Worm (Caenorhabditis elegans) whole organism, midembryonic: ENCODE results near the gene srxa-9.

ENCODE experiments used
- T22C8.4 ChIP-seq: fragments of 200-800 bp; sonication (Bioruptor generic); IDR thresholded peaks from 2 replicates; pipeline ENCODE4 v1.3.6; 2022; ENCODE audit warnings: missing genetic modification characterization, missing compliant biosample characterization
- cog-1 ChIP-seq: sonication (generic microtip); optimal IDR thresholded peaks from 2 replicates; lab custom pipeline; 2016; ENCODE audit warnings: missing genetic modification characterization, missing compliant biosample characterization
- flt-1 ChIP-seq: fragments of 200-800 bp; sonication (Bioruptor generic); IDR thresholded peaks from 2 replicates; pipeline ENCODE4 v1.3.6; 2022; ENCODE audit warnings: missing genetic modification characterization, missing compliant biosample characterization
- klf-2 ChIP-seq: fragments of 200-800 bp; sonication (Bioruptor generic); conservative IDR thresholded peaks from 2 replicates; pipeline ENCODE4 v1.3.6; 2022; ENCODE audit warnings: missing genetic modification reagents, missing genetic modification characterization, missing compliant biosample characterization
- med-1 ChIP-seq: sonication (generic microtip); optimal IDR thresholded peaks from 2 replicates; lab custom pipeline; 2017; ENCODE audit warnings: missing genetic modification characterization, mild to moderate bottlenecking, missing compliant biosample characterization, antibody characterized with exemption, missing genetic modification reagents; ENCODE audit not compliant: insufficient read depth
- ref-1 ChIP-seq: fragments of 200-800 bp; sonication (Bioruptor generic); conservative IDR thresholded peaks from 2 replicates; pipeline ENCODE4 v1.3.6; 2022; ENCODE audit warnings: missing genetic modification reagents, missing genetic modification characterization, missing compliant biosample characterization
- tab-1 ChIP-seq: fragments of 200-800 bp; sonication (Bioruptor generic); IDR thresholded peaks from 2 replicates; pipeline ENCODE4 v1.3.6; 2022; ENCODE audit warnings: missing genetic modification characterization, missing compliant biosample characterization
- ztf-23 ChIP-seq: fragments of 200-800 bp; sonication (Bioruptor generic); IDR thresholded peaks from 2 replicates; pipeline ENCODE4 v1.3.6; 2022; ENCODE audit warnings: missing genetic modification reagents, missing genetic modification characterization, missing compliant biosample characterization
- ztf-29 ChIP-seq: fragments of 200-800 bp; sonication (Bioruptor generic); IDR thresholded peaks from 2 replicates; pipeline ENCODE4 v1.3.6; 2022; ENCODE audit warnings: missing genetic modification reagents, missing genetic modification characterization, missing compliant biosample characterization

Gene srxa-9

ce11 chrX:15794977-15795376 is 48.2 kb downstream of the srxa-9 start, which contains the start of gene Y7A5A.10:
Y7A5A.10 (minus strand) TSS chrX:15795077.
- TF ChIP-seq tab-1 (GFP tag; lab: Robert Waterston, UW) (no peak), ref-1 (GFP tag; lab: Robert Waterston, UW) (no peak), ztf-23 (GFP tag; lab: Robert Waterston, UW) (no peak), cog-1 (no peak), T22C8.4 (GFP tag; lab: Robert Waterston, UW) (no peak), klf-2 (GFP tag; lab: Robert Waterston, UW) (no peak), ztf-29 (no peak), med-1 (GFP tag; lab: Kevin White, UChicago) (no peak), flt-1 (GFP tag; lab: Robert Waterston, UW) (no peak)

ce11 chrX:15796633-15797032 is 49.8 kb downstream of the srxa-9 start:
- TF ChIP-seq ztf-23 (GFP tag; lab: Robert Waterston, UW) (no peak), ztf-29 (no peak), tab-1 (GFP tag; lab: Robert Waterston, UW) (no peak), T22C8.4 (GFP tag; lab: Robert Waterston, UW) (no peak)

ce11 chrX:15799595-15799994 is 52.8 kb downstream of the srxa-9 start, which contains the start of gene Y7A5A.6:
Y7A5A.6 (minus strand) TSS chrX:15799695.
- TF ChIP-seq med-1 (GFP tag; lab: Kevin White, UChicago) = no peak
- TF ChIP-seq tab-1 (GFP tag; lab: Robert Waterston, UW) = no peak
- TF ChIP-seq cog-1 = no peak
- no peak for TF ChIP-seq ztf-23 (GFP tag; lab: Robert Waterston, UW)
- no peak for TF ChIP-seq T22C8.4 (GFP tag; lab: Robert Waterston, UW)
- TF ChIP-seq flt-1 (GFP tag; lab: Robert Waterston, UW) = no peak
- no peak for TF ChIP-seq ztf-29
- no peak for TF ChIP-seq ref-1 (GFP tag; lab: Robert Waterston, UW)
- TF ChIP-seq klf-2 (GFP tag; lab: Robert Waterston, UW) = no peak
